Fruit fly (Drosophila melanogaster): ENCODE measurements around the gene btsz.

The btsz gene

DNA sequence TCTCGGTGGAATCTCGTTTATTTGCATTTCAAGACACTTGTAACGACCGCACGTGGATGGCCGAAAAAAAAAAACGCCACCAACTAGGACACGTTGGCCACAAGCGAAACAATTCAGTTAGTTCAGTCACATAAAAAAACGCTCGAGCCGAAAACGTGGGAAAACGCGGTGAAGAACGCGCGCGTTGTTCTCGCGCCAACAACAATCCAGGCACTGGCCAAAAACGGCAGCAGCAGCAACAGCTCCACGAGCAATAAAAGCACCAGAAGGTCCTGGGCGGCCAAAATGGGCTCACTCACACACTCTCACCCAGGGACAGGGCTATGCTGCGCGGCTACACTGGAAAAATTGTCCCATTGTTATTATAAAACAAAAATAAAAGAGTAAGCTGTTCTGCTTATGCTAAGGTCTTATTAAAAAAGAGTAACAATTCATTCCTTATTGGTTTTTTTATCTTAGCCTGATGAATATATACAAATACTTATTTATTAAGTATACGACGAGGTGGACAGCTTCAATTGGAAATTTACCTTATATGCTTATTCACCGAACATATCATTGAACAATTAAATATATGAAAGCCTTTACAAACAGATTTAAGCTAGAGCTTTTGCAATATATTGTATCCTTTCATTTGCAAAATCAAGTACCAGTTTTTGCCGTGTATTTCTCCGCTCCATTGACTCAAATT, at the start of gene btsz (continued):
- TF ChIP-seq gfzf (GFP tag; optimal IDR thresholded peaks at IDR 0.05) (no peak), CG17385 (GFP tag; optimal IDR thresholded peaks at IDR 0.05) (peak; percentile 38), az2 (GFP tag; optimal IDR thresholded peaks at IDR 0.05) (no peak), CG31388 (GFP tag; optimal IDR thresholded peaks at IDR 0.05) (no peak), CkIIα-i1 (GFP tag; IDR thresholded peaks at IDR 0.05) (no peak), CG9727 (GFP tag; optimal IDR thresholded peaks at IDR 0.05) (peak; percentile 71), Blimp-1 (GFP tag; optimal IDR thresholded peaks at IDR 0.05) (no peak), grau (tag; optimal IDR thresholded peaks at IDR 0.05) (peak; percentile 62), CG10274 (GFP tag; optimal IDR thresholded peaks at IDR 0.05) (peak; percentile 9), klu (GFP tag; IDR thresholded peaks at IDR 0.05) (no peak), CG7963 (GFP tag; IDR thresholded peaks at IDR 0.05; ENCODE audit: partially characterized antibody) (no peak), odd (GFP tag; optimal IDR thresholded peaks at IDR 0.05) (peak; percentile 22), lilli (GFP tag; optimal IDR thresholded peaks at IDR 0.05) (peak; percentile 39), CG34376 (GFP tag; optimal IDR thresholded peaks at IDR 0.05) (peak; percentile 75), disco-r (GFP tag; optimal IDR thresholded peaks at IDR 0.05) (no peak), CG10654 (GFP tag; optimal IDR thresholded peaks at IDR 0.05) (no peak), CG7928 (GFP tag; optimal IDR thresholded peaks at IDR 0.05) (no peak), wor (GFP tag; IDR thresholded peaks at IDR 0.05) (no peak), CG31441 (GFP tag; IDR thresholded peaks at IDR 0.05) (no peak), CG1602 (GFP tag; optimal IDR thresholded peaks at IDR 0.05) (no peak), CG6683 (GFP tag; optimal IDR thresholded peaks at IDR 0.05) (peak; percentile 43), yki (optimal IDR thresholded peaks at IDR 0.05) (no peak), tx (GFP tag; optimal IDR thresholded peaks at IDR 0.05) (no peak), ap (GFP tag; IDR thresholded peaks at IDR 0.05) (no peak), ase (GFP tag; IDR thresholded peaks at IDR 0.05) (no peak), CG2199 (GFP tag; IDR thresholded peaks at IDR 0.05) (no peak), crol (GFP tag; IDR thresholded peaks at IDR 0.05) (no peak), nau (GFP tag; optimal IDR thresholded peaks at IDR 0.05) (no peak), br (optimal IDR thresholded peaks at IDR 0.05) (no peak), CG34224 (GFP tag; IDR thresholded peaks at IDR 0.05; ENCODE audit: partially characterized antibody) (no peak), Lpt (GFP tag; optimal IDR thresholded peaks at IDR 0.05) (no peak), Chrac-16 (GFP tag; optimal IDR thresholded peaks at IDR 0.05) (no peak), CG18262 (tag; optimal IDR thresholded peaks at IDR 0.05) (no peak), CG12942 (GFP tag; optimal IDR thresholded peaks at IDR 0.05) (no peak), CG12219 (GFP tag; optimal IDR thresholded peaks at IDR 0.05) (no peak), jigr1 (GFP tag; IDR thresholded peaks at IDR 0.05) (no peak), Doc3 (GFP tag; IDR thresholded peaks at IDR 0.05; ENCODE audit: partially characterized antibody) (no peak), HLH3B (GFP tag; IDR thresholded peaks at IDR 0.05) (no peak), croc (GFP tag; conservative IDR thresholded peaks at IDR 0.05) (no peak), CG32772 (GFP tag; IDR thresholded peaks at IDR 0.05) (no peak), CG11560 (tag; IDR thresholded peaks at IDR 0.05) (no peak), CG10979 (tag; optimal IDR thresholded peaks at IDR 0.05) (no peak), tio (GFP tag; optimal IDR thresholded peaks at IDR 0.05) (peak; percentile 27), insv (GFP tag; optimal IDR thresholded peaks at IDR 0.05) (no peak), rib (GFP tag; IDR thresholded peaks at IDR 0.05) (no peak), HmgD (GFP tag; optimal IDR thresholded peaks at IDR 0.05) (no peak), Fer3 (tag; optimal IDR thresholded peaks at IDR 0.05) (peak; percentile 10), kay (GFP tag; optimal IDR thresholded peaks at IDR 0.05) (no peak), CG6854 (GFP tag; optimal IDR thresholded peaks at IDR 0.05) (peak; percentile 37), CG15479 (GFP tag; optimal IDR thresholded peaks at IDR 0.05) (no peak), CG3163 (GFP tag; optimal IDR thresholded peaks at IDR 0.05) (no peak), GATAe (GFP tag; conservative IDR thresholded peaks at IDR 0.05) (no peak)
